Worm (Caenorhabditis elegans) whole organism, L3 larva: ENCODE results near the gene B0034.2.
A peak's percentile ranks its signal among the peaks of the same experiment; 100 is the strongest.

Source experiments
- ZK546.5 ChIP-seq: sonication (generic microtip); optimal IDR thresholded peaks from 2 replicates; lab custom pipeline; 2017; ENCODE audit warnings: missing biosample characterization, missing genetic modification characterization
- aly-2 ChIP-seq: fragments of 150-350 bp; optimal IDR thresholded peaks from 2 replicates; lab custom pipeline; 2014; ENCODE audit warnings: missing biosample characterization, missing genetic modification characterization
- ama-1 ChIP-seq: fragments of 150-350 bp; optimal IDR thresholded peaks from 2 replicates; lab custom pipeline; 2018
- ceh-16 ChIP-seq: sonication (generic microtip); optimal IDR thresholded peaks from 2 replicates; lab custom pipeline; 2017; ENCODE audit warnings: missing biosample characterization, missing genetic modification characterization
- ceh-82 ChIP-seq: fragments of 150-350 bp; optimal IDR thresholded peaks from 2 replicates; lab custom pipeline; 2014; ENCODE audit warnings: missing biosample characterization, missing genetic modification characterization
- daf-12 ChIP-seq: fragments of 150-350 bp; optimal IDR thresholded peaks from 2 replicates; lab custom pipeline; 2014; ENCODE audit warnings: missing biosample characterization, missing genetic modification reagents, missing genetic modification characterization
- egl-27 ChIP-seq: sonication (generic microtip); optimal IDR thresholded peaks from 4 replicates; lab custom pipeline; 2017; ENCODE audit warnings: missing biosample characterization, missing genetic modification reagents, missing genetic modification characterization
- egl-5 ChIP-seq: fragments of 150-350 bp; optimal IDR thresholded peaks from 2 replicates; lab custom pipeline; 2017; ENCODE audit warnings: missing biosample characterization, missing genetic modification reagents, missing genetic modification characterization, inconsistent platforms
- elt-1 ChIP-seq: fragments of 150-350 bp; optimal IDR thresholded peaks from 2 replicates; lab custom pipeline; 2014; ENCODE audit warnings: missing biosample characterization, missing genetic modification characterization
- elt-2 ChIP-seq: sonication (generic microtip); optimal IDR thresholded peaks from 2 replicates; lab custom pipeline; 2016; ENCODE audit warnings: missing genetic modification reagents, mild to moderate bottlenecking, missing genetic modification characterization, missing compliant biosample characterization
- elt-3 ChIP-seq, 3 experiments: fragments of 150-350 bp in 1 of 3; sonication (generic microtip) in 2 of 3; optimal IDR thresholded peaks; 2 replicates in 2 of 3; 4 replicates in 1 of 3; lab custom pipeline; 2014 to 2017; ENCODE audit warnings: missing biosample characterization in 3 of 3, missing genetic modification characterization in 3 of 3
- fkh-10 ChIP-seq: sonication (generic microtip); optimal IDR thresholded peaks from 2 replicates; lab custom pipeline; 2017; ENCODE audit warnings: missing biosample characterization, missing genetic modification reagents, missing genetic modification characterization
- fkh-2 ChIP-seq: fragments of 150-350 bp; optimal IDR thresholded peaks from 2 replicates; lab custom pipeline; 2014; ENCODE audit warnings: missing biosample characterization, missing genetic modification reagents, missing genetic modification characterization
- fos-1 ChIP-seq: fragments of 150-350 bp; optimal IDR thresholded peaks from 2 replicates; lab custom pipeline; 2014; ENCODE audit warnings: missing biosample characterization, missing genetic modification characterization
- hmg-11 ChIP-seq: sonication (generic microtip); optimal IDR thresholded peaks from 2 replicates; lab custom pipeline; 2016; ENCODE audit warnings: missing genetic modification characterization, missing compliant biosample characterization
- jun-1 ChIP-seq: fragments of 150-350 bp; optimal IDR thresholded peaks from 2 replicates; lab custom pipeline; 2014; ENCODE audit warnings: missing biosample characterization, missing genetic modification reagents, missing genetic modification characterization
- lin-15B ChIP-seq: fragments of 150-350 bp; optimal IDR thresholded peaks from 2 replicates; lab custom pipeline; 2014; ENCODE audit warnings: missing biosample characterization, missing genetic modification characterization
- lin-39 ChIP-seq: fragments of 150-350 bp; optimal IDR thresholded peaks from 2 replicates; lab custom pipeline; 2018; ENCODE audit warnings: missing biosample characterization, missing genetic modification reagents, missing genetic modification characterization
- lsy-12 ChIP-seq: sonication (generic microtip); optimal IDR thresholded peaks from 2 replicates; lab custom pipeline; 2016; ENCODE audit warnings: mild to moderate bottlenecking, missing genetic modification characterization, missing compliant biosample characterization
- nfya-1 ChIP-seq: sonication (generic microtip); optimal IDR thresholded peaks from 2 replicates; lab custom pipeline; 2017; ENCODE audit warnings: missing genetic modification characterization, mild to moderate bottlenecking, missing compliant biosample characterization, antibody characterized with exemption, moderate library complexity; ENCODE audit not compliant: insufficient read depth
- nhr-11 ChIP-seq: fragments of 150-350 bp; optimal IDR thresholded peaks from 2 replicates; lab custom pipeline; 2014; ENCODE audit warnings: missing biosample characterization, missing genetic modification characterization
- nhr-23 ChIP-seq: fragments of 150-350 bp; optimal IDR thresholded peaks from 2 replicates; lab custom pipeline; 2014; ENCODE audit warnings: missing biosample characterization, missing genetic modification reagents, missing genetic modification characterization
- nhr-237 ChIP-seq: fragments of 150-350 bp; optimal IDR thresholded peaks from 2 replicates; lab custom pipeline; 2014; ENCODE audit warnings: missing biosample characterization, missing genetic modification characterization
- nhr-77 ChIP-seq: fragments of 150-350 bp; optimal IDR thresholded peaks from 2 replicates; lab custom pipeline; 2014; ENCODE audit warnings: missing biosample characterization, missing genetic modification characterization
- pqm-1 ChIP-seq: fragments of 150-350 bp; optimal IDR thresholded peaks from 2 replicates; lab custom pipeline; 2017; ENCODE audit warnings: missing biosample characterization, missing genetic modification characterization, inconsistent platforms
- sea-2 ChIP-seq: fragments of 150-350 bp; sonication (generic microtip); optimal IDR thresholded peaks from 4 replicates; lab custom pipeline; 2014; ENCODE audit warnings: missing biosample characterization, missing genetic modification reagents, missing genetic modification characterization
- skn-1 ChIP-seq: fragments of 150-350 bp; optimal IDR thresholded peaks from 2 replicates; lab custom pipeline; 2014; ENCODE audit warnings: missing biosample characterization, missing genetic modification characterization
- tbx-2 ChIP-seq: sonication (generic microtip); optimal IDR thresholded peaks from 2 replicates; lab custom pipeline; 2016; ENCODE audit warnings: mild to moderate bottlenecking, missing genetic modification characterization, missing compliant biosample characterization
- unc-39 ChIP-seq: sonication (generic microtip); optimal IDR thresholded peaks from 4 replicates; lab custom pipeline; 2017; ENCODE audit warnings: missing biosample characterization, missing genetic modification characterization
- ztf-11 ChIP-seq: fragments of 150-350 bp; optimal IDR thresholded peaks from 2 replicates; lab custom pipeline; 2014; ENCODE audit warnings: missing biosample characterization, missing genetic modification characterization
- ztf-4 ChIP-seq: fragments of 150-350 bp; optimal IDR thresholded peaks from 2 replicates; lab custom pipeline; 2014; ENCODE audit warnings: missing biosample characterization, missing genetic modification characterization

The B0034.2 gene

DNA sequence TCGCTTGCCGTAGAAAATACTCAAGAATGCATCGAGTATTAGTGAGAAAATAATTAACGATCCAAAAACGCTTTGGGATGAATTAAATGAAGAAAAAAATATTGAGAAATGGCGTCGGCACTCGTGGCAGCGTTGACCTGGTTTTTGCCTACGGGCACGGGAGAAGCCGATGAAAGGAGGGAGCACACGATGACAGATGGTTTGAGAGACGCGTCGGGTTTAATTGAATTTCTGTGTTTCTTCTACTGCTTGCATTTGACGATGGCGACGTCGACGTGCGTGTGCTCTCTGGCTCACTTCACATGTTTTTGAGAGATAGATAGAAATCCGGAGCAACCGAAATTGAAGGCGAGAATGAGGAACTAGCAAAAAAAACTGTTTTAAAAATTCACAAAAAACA, 6.5 kb upstream of the B0034.2 start:
- no peak for TF ChIP-seq egl-5 (tag; lab: Kevin White, UChicago)
- peak; percentile 5 for TF ChIP-seq fkh-10
- TF ChIP-seq, all 47 proteins: peak for 1

DNA sequence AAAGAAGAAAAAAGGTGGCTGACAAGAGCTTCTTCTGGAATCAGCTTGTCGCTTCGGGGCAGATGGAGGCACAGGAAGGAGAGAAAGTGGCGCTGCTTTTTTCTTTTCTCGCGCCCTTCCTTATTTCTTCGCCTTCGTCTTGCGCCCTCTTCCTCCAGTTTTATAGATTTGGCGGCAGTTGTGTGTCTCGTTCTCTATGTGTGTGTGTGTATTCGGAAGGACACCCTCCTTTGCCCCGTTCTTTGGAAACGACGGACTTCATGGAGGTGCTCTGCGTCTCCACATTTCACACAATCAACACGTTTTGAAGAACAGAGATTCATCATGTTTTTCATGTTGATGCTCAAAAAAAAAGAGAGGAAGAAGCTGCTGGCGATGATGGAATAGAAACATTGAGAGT, 4.5 kb upstream of the B0034.2 start:
- TF ChIP-seq nhr-23 (tag; lab: Kevin White, UChicago) (no peak), skn-1 (tag; lab: Kevin White, UChicago) (no peak), nfya-1 (peak; percentile 42), aly-2 (tag; lab: Kevin White, UChicago) (no peak), lin-39 (peak; percentile 54), fkh-2 (no peak), tbx-2 (tag; lab: Kevin White, UChicago) (no peak), pqm-1 (tag; lab: Kevin White, UChicago) (no peak), ztf-11 (tag; lab: Kevin White, UChicago) (no peak), lin-15B (tag; lab: Kevin White, UChicago) (no peak), lsy-12 (tag; lab: Kevin White, UChicago) (no peak), ceh-16 (tag; lab: Kevin White, UChicago) (no peak), ama-1 (no peak), jun-1 (no peak), fkh-10 (peak; percentile 72), sea-2 (GFP tag; lab: Kevin White, UChicago) (no peak), nhr-11 (tag; lab: Kevin White, UChicago) (peak; percentile 25), hmg-11 (tag; lab: Kevin White, UChicago) (peak; percentile 40), nhr-237 (tag; lab: Kevin White, UChicago) (no peak), egl-27 (tag; lab: Kevin White, UChicago) (no peak), ZK546.5 (tag; lab: Kevin White, UChicago) (no peak), fos-1 (tag; lab: Kevin White, UChicago) (no peak), ztf-4 (tag; lab: Kevin White, UChicago) (no peak), nhr-77 (tag; lab: Kevin White, UChicago) (no peak), egl-5 (tag; lab: Kevin White, UChicago) (peak; percentile 35)
- TF ChIP-seq, all 47 proteins: peak for 6

DNA sequence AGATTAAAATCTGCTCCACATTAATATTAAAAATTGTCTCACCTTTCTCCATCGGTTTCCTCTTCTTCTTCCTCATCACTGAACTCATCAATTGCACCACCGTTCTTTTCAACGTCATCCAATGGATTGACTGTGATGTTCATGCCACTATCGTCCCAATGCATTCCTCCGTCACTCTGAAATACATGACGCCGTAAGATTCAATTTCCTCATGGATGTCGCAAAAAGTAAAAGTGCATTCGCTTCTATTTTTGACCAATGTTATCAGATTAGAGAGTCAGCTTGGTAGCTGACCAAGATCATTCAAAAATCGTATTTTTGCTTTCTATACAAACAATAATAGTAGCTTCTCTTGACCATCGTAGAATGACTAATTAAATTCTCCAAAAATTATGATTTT, 2.3 kb upstream of the B0034.2 start:
- TF ChIP-seq egl-27 (tag; lab: Kevin White, UChicago) (no peak), fkh-10 (peak; percentile 59), lsy-12 (tag; lab: Kevin White, UChicago) (no peak)

- no peak for TF ChIP-seq sea-2 (GFP tag; lab: Kevin White, UChicago)
- no peak for TF ChIP-seq daf-12
These were observed 1.6 kb upstream of the B0034.2 start for ce11 chrII:5945818-5946217.

- TF ChIP-seq ceh-82 (tag; lab: Kevin White, UChicago) (no peak), nfya-1 (peak; percentile 49), fkh-10 (peak; percentile 5), hmg-11 (tag; lab: Kevin White, UChicago) (peak; percentile 37)
- TF ChIP-seq, all 47 proteins: peak for 3
These were observed 1.6 kb downstream of the B0034.2 start, which contains the start of gene F28B12.1 for ce11 chrII:5942593-5942992. Gene F28B12.1, plus strand, starts transcription at chrII:5942927.

ce11 chrII:5940815-5941214, 3.4 kb downstream of the B0034.2 start, which contains the start of gene F28B12.6:
Gene F28B12.6, plus strand, starts transcription at chrII:5940863.
- TF ChIP-seq unc-39 (no peak), hmg-11 (tag; lab: Kevin White, UChicago) (no peak), elt-1 (tag; lab: Kevin White, UChicago) (no peak), elt-2 (tag; lab: Kevin White, UChicago) (no peak), nhr-11 (tag; lab: Kevin White, UChicago) (no peak), fos-1 (tag; lab: Kevin White, UChicago) (no peak), elt-3 (tag; optimal IDR thresholded peaks at IDR 0.05; lab: Kevin White, UChicago) (no peak), nfya-1 (no peak), ztf-11 (tag; lab: Kevin White, UChicago) (no peak), nhr-237 (tag; lab: Kevin White, UChicago) (no peak)
